Worm (Caenorhabditis elegans) whole organism, midembryonic: ENCODE data around the gene C53A3.3.

Experiments
- T22C8.4 ChIP-seq: fragments of 200-800 bp; sonication (Bioruptor generic); IDR thresholded peaks from 2 replicates; pipeline ENCODE4 v1.3.6; 2022; ENCODE audit warnings: missing genetic modification characterization, missing compliant biosample characterization
- cog-1 ChIP-seq: sonication (generic microtip); optimal IDR thresholded peaks from 2 replicates; lab custom pipeline; 2016; ENCODE audit warnings: missing genetic modification characterization, missing compliant biosample characterization
- flt-1 ChIP-seq: fragments of 200-800 bp; sonication (Bioruptor generic); IDR thresholded peaks from 2 replicates; pipeline ENCODE4 v1.3.6; 2022; ENCODE audit warnings: missing genetic modification characterization, missing compliant biosample characterization
- klf-2 ChIP-seq: fragments of 200-800 bp; sonication (Bioruptor generic); conservative IDR thresholded peaks from 2 replicates; pipeline ENCODE4 v1.3.6; 2022; ENCODE audit warnings: missing genetic modification reagents, missing genetic modification characterization, missing compliant biosample characterization
- med-1 ChIP-seq: sonication (generic microtip); optimal IDR thresholded peaks from 2 replicates; lab custom pipeline; 2017; ENCODE audit warnings: missing genetic modification characterization, mild to moderate bottlenecking, missing compliant biosample characterization, antibody characterized with exemption, missing genetic modification reagents; ENCODE audit not compliant: insufficient read depth
- ref-1 ChIP-seq: fragments of 200-800 bp; sonication (Bioruptor generic); conservative IDR thresholded peaks from 2 replicates; pipeline ENCODE4 v1.3.6; 2022; ENCODE audit warnings: missing genetic modification reagents, missing genetic modification characterization, missing compliant biosample characterization
- tab-1 ChIP-seq: fragments of 200-800 bp; sonication (Bioruptor generic); IDR thresholded peaks from 2 replicates; pipeline ENCODE4 v1.3.6; 2022; ENCODE audit warnings: missing genetic modification characterization, missing compliant biosample characterization
- ztf-23 ChIP-seq: fragments of 200-800 bp; sonication (Bioruptor generic); IDR thresholded peaks from 2 replicates; pipeline ENCODE4 v1.3.6; 2022; ENCODE audit warnings: missing genetic modification reagents, missing genetic modification characterization, missing compliant biosample characterization
- ztf-29 ChIP-seq: fragments of 200-800 bp; sonication (Bioruptor generic); IDR thresholded peaks from 2 replicates; pipeline ENCODE4 v1.3.6; 2022; ENCODE audit warnings: missing genetic modification reagents, missing genetic modification characterization, missing compliant biosample characterization

Gene C53A3.3

ce11 chrV:5763787-5764186, 7.5 kb downstream of the C53A3.3 start, which contains the start of gene pgph-3:
Gene pgph-3 (minus strand): TSS chrV:5763846.
- TF ChIP-seq flt-1 (GFP tag; lab: Robert Waterston, UW) = no peak
- no peak for TF ChIP-seq med-1 (GFP tag; lab: Kevin White, UChicago)
- no peak for TF ChIP-seq ztf-29 (GFP tag; lab: Robert Waterston, UW)
- no peak for TF ChIP-seq tab-1 (GFP tag; lab: Robert Waterston, UW)
- TF ChIP-seq T22C8.4 = no peak
- no peak for TF ChIP-seq ref-1 (GFP tag; lab: Robert Waterston, UW)
- no peak for TF ChIP-seq ztf-23 (GFP tag; lab: Robert Waterston, UW)
- TF ChIP-seq cog-1 (tag; lab: Kevin White, UChicago) = no peak

ce11 chrV:5765081-5765480, 8.8 kb downstream of the C53A3.3 start, which contains the start of gene pgph-2:
Gene pgph-2 (plus strand): TSS chrV:5765127.
- no peak for TF ChIP-seq tab-1 (GFP tag; lab: Robert Waterston, UW)
- no peak for TF ChIP-seq ztf-29 (GFP tag; lab: Robert Waterston, UW)
- TF ChIP-seq med-1 (GFP tag; lab: Kevin White, UChicago) = no peak
- TF ChIP-seq cog-1 (tag; lab: Kevin White, UChicago) = no peak
- TF ChIP-seq flt-1 (GFP tag; lab: Robert Waterston, UW) = no peak
- no peak for TF ChIP-seq ref-1 (GFP tag; lab: Robert Waterston, UW)
- TF ChIP-seq klf-2 = no peak
- TF ChIP-seq ztf-23 (GFP tag; lab: Robert Waterston, UW) = no peak

- no peak for TF ChIP-seq ztf-23 (GFP tag; lab: Robert Waterston, UW)
- TF ChIP-seq T22C8.4 = no peak
- no peak for TF ChIP-seq flt-1 (GFP tag; lab: Robert Waterston, UW)
- TF ChIP-seq cog-1 (tag; lab: Kevin White, UChicago) = no peak
- no peak for TF ChIP-seq med-1 (GFP tag; lab: Kevin White, UChicago)
- no peak for TF ChIP-seq tab-1 (GFP tag; lab: Robert Waterston, UW)
- TF ChIP-seq ztf-29 (GFP tag; lab: Robert Waterston, UW) = no peak
- TF ChIP-seq klf-2 = no peak
- TF ChIP-seq ref-1 (GFP tag; lab: Robert Waterston, UW) = no peak
Observed at ce11 chrV:5768292-5768695, 12.0 kb downstream of the C53A3.3 start.

ce11 chrV:5769500-5769899, 13.2 kb downstream of the C53A3.3 start:
- TF ChIP-seq ref-1 (GFP tag; lab: Robert Waterston, UW) = no peak
- TF ChIP-seq flt-1 (GFP tag; lab: Robert Waterston, UW) = no peak
- no peak for TF ChIP-seq med-1 (GFP tag; lab: Kevin White, UChicago)
- TF ChIP-seq cog-1 (tag; lab: Kevin White, UChicago) = no peak

ce11 chrV:5769999-5770398, 13.7 kb downstream of the C53A3.3 start:
- TF ChIP-seq cog-1 (tag; lab: Kevin White, UChicago) (no peak), flt-1 (GFP tag; lab: Robert Waterston, UW) (no peak), tab-1 (GFP tag; lab: Robert Waterston, UW) (no peak), T22C8.4 (no peak), ztf-23 (GFP tag; lab: Robert Waterston, UW) (no peak), med-1 (GFP tag; lab: Kevin White, UChicago) (no peak)

ce11 chrV:5771627-5772026, 15.3 kb downstream of the C53A3.3 start, which contains the start of gene F44E7.3:
Gene F44E7.3 (plus strand): TSS chrV:5771945.
- TF ChIP-seq ztf-23 (GFP tag; lab: Robert Waterston, UW) (no peak), T22C8.4 (no peak), flt-1 (GFP tag; lab: Robert Waterston, UW) (no peak), cog-1 (tag; lab: Kevin White, UChicago) (no peak), ztf-29 (GFP tag; lab: Robert Waterston, UW) (no peak), ref-1 (GFP tag; lab: Robert Waterston, UW) (no peak), med-1 (GFP tag; lab: Kevin White, UChicago) (no peak), klf-2 (no peak), tab-1 (GFP tag; lab: Robert Waterston, UW) (no peak)

ce11 chrV:5772503-5772902, 16.2 kb downstream of the C53A3.3 start:
- TF ChIP-seq T22C8.4 (no peak), med-1 (GFP tag; lab: Kevin White, UChicago) (no peak), tab-1 (GFP tag; lab: Robert Waterston, UW) (no peak), ztf-23 (GFP tag; lab: Robert Waterston, UW) (no peak), klf-2 (no peak), flt-1 (GFP tag; lab: Robert Waterston, UW) (no peak)

ce11 chrV:5774137-5774536, 17.8 kb downstream of the C53A3.3 start:
- TF ChIP-seq T22C8.4 (no peak), ztf-23 (GFP tag; lab: Robert Waterston, UW) (no peak), cog-1 (tag; lab: Kevin White, UChicago) (no peak), ref-1 (GFP tag; lab: Robert Waterston, UW) (no peak), klf-2 (no peak), ztf-29 (GFP tag; lab: Robert Waterston, UW) (no peak), tab-1 (GFP tag; lab: Robert Waterston, UW) (no peak), med-1 (GFP tag; lab: Kevin White, UChicago) (no peak), flt-1 (GFP tag; lab: Robert Waterston, UW) (no peak)

ce11 chrV:5776941-5777340, 20.6 kb downstream of the C53A3.3 start, which contains the start of gene F44E7.4:
Gene F44E7.4 (minus strand): TSS chrV:5776953.
- peak; percentile 62 for TF ChIP-seq T22C8.4
- TF ChIP-seq flt-1 (GFP tag; lab: Robert Waterston, UW) = peak; percentile 92
- peak; percentile 93 for TF ChIP-seq ztf-23 (GFP tag; lab: Robert Waterston, UW)
- TF ChIP-seq ztf-29 (GFP tag; lab: Robert Waterston, UW) = peak; percentile 73
- TF ChIP-seq klf-2 = peak; percentile 82
- TF ChIP-seq ref-1 (GFP tag; lab: Robert Waterston, UW) = peak; percentile 67
- peak; percentile 88 for TF ChIP-seq tab-1 (GFP tag; lab: Robert Waterston, UW)

- TF ChIP-seq ztf-23 (GFP tag; lab: Robert Waterston, UW) (peak; percentile 74), T22C8.4 (peak; percentile 35; the same call in 1 of the 2 replicates), tab-1 (GFP tag; lab: Robert Waterston, UW) (peak; percentile 67; the same call in 1 of the 2 replicates), klf-2 (peak; percentile 64), flt-1 (GFP tag; lab: Robert Waterston, UW) (peak; percentile 59; the same call in 1 of the 2 replicates)
Observed at ce11 chrV:5778216-5778615, 21.9 kb downstream of the C53A3.3 start.
